Fruit fly (Drosophila melanogaster): Measurements from ENCODE around the gene CG10565.
A peak's percentile ranks its signal among the peaks of the same experiment; 100 is the strongest.

The CG10565 gene

DNA sequence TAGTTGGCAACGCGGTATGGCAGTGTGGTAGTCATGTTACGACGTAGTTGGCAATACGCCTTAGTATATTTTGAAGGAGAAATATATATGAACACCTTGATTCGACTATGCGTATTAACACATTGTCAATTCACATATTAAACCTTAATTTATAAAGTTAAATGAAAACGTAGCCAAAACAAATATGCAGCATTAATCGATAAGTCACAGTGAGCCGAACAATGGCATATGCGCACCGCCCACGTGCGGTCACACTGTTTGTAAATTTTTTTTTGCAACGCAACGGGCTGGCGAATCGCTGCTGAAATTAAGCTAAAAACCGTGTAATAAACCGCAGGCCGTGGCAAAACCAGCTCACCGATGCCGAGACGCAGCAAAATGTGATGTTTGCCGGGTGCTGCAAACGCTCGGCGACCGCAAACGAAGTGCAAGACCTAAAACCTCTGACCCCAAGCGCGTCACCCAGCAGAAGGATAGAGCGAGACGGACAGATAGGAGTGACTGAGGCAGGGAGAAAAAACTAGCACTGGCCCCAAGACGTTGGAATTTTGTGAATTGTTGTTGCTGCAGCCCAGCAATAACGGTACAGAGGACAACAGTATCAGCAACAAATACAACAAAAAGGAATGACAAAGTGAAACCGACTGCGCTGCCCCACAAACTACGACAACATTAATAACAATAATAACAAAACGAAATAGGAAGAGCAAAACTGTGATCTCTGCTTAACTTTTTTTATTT, 39.5 kb upstream of the CG10565 start (continued):
- TF ChIP-seq Pdp1 (GFP tag; optimal IDR thresholded peaks at IDR 0.05): peak in 1 of 2 experiments; percentile 42
- TF ChIP-seq CG4328 (GFP tag; optimal IDR thresholded peaks at IDR 0.05): no peak
- TF ChIP-seq row (GFP tag; IDR thresholded peaks at IDR 0.05): no peak; the same call in 2 of the 3 replicates
- TF ChIP-seq abd-A (tag; optimal IDR thresholded peaks at IDR 0.05): no peak
- no peak for TF ChIP-seq Poxn (GFP tag; IDR thresholded peaks at IDR 0.05)
- TF ChIP-seq shn (GFP tag; optimal IDR thresholded peaks at IDR 0.05): no peak
- TF ChIP-seq D19A (tag; optimal IDR thresholded peaks at IDR 0.05): no peak
- no peak for TF ChIP-seq kay (GFP tag; optimal IDR thresholded peaks at IDR 0.05)
- no peak for TF ChIP-seq CrebB (tag; optimal IDR thresholded peaks at IDR 0.05)
- TF ChIP-seq C15 (GFP tag; IDR thresholded peaks at IDR 0.05): no peak
- TF ChIP-seq Meics (GFP tag; optimal IDR thresholded peaks at IDR 0.05): no peak
- no peak for TF ChIP-seq Dip2 (GFP tag; IDR thresholded peaks at IDR 0.05)
- TF ChIP-seq CG4404 (GFP tag; IDR thresholded peaks at IDR 0.05): no peak
- no peak for TF ChIP-seq Gug (GFP tag; IDR thresholded peaks at IDR 0.05)
- TF ChIP-seq CG10267 (tag; optimal IDR thresholded peaks at IDR 0.05): peak; percentile 60
- TF ChIP-seq Six4 (GFP tag; optimal IDR thresholded peaks at IDR 0.05): no peak
- TF ChIP-seq lilli (GFP tag; optimal IDR thresholded peaks at IDR 0.05): no peak
- TF ChIP-seq ftz-f1 (GFP tag; optimal IDR thresholded peaks at IDR 0.05): no peak
- no peak for TF ChIP-seq CG6813 (GFP tag; optimal IDR thresholded peaks at IDR 0.05)
- TF ChIP-seq CG17361 (GFP tag; IDR thresholded peaks at IDR 0.05): no peak; the same call in 2 of the 3 replicates
- TF ChIP-seq Ssrp (tag; optimal IDR thresholded peaks at IDR 0.05): no peak
- TF ChIP-seq disco-r (GFP tag; optimal IDR thresholded peaks at IDR 0.05): no peak
- TF ChIP-seq sc (optimal IDR thresholded peaks at IDR 0.05): no peak
- TF ChIP-seq sc (GFP tag; optimal IDR thresholded peaks at IDR 0.05): no peak
- 0 out of 2 replicates have a peak, but pooled peaks have one; percentile 20 for TF ChIP-seq inv (GFP tag; IDR thresholded peaks at IDR 0.05; ENCODE audit: partially characterized antibody)
- no peak for TF ChIP-seq CG17385 (GFP tag; optimal IDR thresholded peaks at IDR 0.05)
- no peak for TF ChIP-seq lola (GFP tag; optimal IDR thresholded peaks at IDR 0.05)
- peak; percentile 83; the same call in 1 of the 3 replicates for TF ChIP-seq CG34422 (GFP tag; IDR thresholded peaks at IDR 0.05)
- TF ChIP-seq CG12769 (tag; optimal IDR thresholded peaks at IDR 0.05): peak; percentile 23
- TF ChIP-seq CG15696 (tag; optimal IDR thresholded peaks at IDR 0.05): no peak
- no peak for TF ChIP-seq Spps (tag; optimal IDR thresholded peaks at IDR 0.05)
- no peak for TF ChIP-seq pfk (GFP tag; optimal IDR thresholded peaks at IDR 0.05)
- TF ChIP-seq CG8359 (GFP tag; optimal IDR thresholded peaks at IDR 0.05; ENCODE audit: borderline replicate concordance): no peak
- peak; percentile 36 for TF ChIP-seq CG2120 (GFP tag; optimal IDR thresholded peaks at IDR 0.05)
- TF ChIP-seq so (GFP tag; IDR thresholded peaks at IDR 0.05): no peak
- TF ChIP-seq CG4424 (GFP tag; optimal IDR thresholded peaks at IDR 0.05): no peak
- no peak for TF ChIP-seq Hsf (GFP tag; optimal IDR thresholded peaks at IDR 0.05)
- TF ChIP-seq CG30403 (GFP tag; optimal IDR thresholded peaks at IDR 0.05): no peak
- no peak for TF ChIP-seq cas (GFP tag; IDR thresholded peaks at IDR 0.05)
- no peak for TF ChIP-seq dpn (GFP tag; optimal IDR thresholded peaks at IDR 0.05)
- TF ChIP-seq h (optimal IDR thresholded peaks at IDR 0.05): no peak
- TF ChIP-seq en (GFP tag; optimal IDR thresholded peaks at IDR 0.05): no peak
- peak; percentile 91 for TF ChIP-seq MESR4 (GFP tag; optimal IDR thresholded peaks at IDR 0.05)
- TF ChIP-seq kni (GFP tag; optimal IDR thresholded peaks at IDR 0.05): no peak
- TF ChIP-seq CG12219 (GFP tag; optimal IDR thresholded peaks at IDR 0.05): no peak
- TF ChIP-seq Ptx1 (GFP tag; IDR thresholded peaks at IDR 0.05): no peak
- no peak for TF ChIP-seq CG7357 (GFP tag; IDR thresholded peaks at IDR 0.05)
- TF ChIP-seq tin (GFP tag; optimal IDR thresholded peaks at IDR 0.05): no peak
- TF ChIP-seq br (optimal IDR thresholded peaks at IDR 0.05): no peak
- TF ChIP-seq CG7556 (GFP tag; optimal IDR thresholded peaks at IDR 0.05): no peak
- TF ChIP-seq CG8388 (GFP tag; optimal IDR thresholded peaks at IDR 0.05): no peak

Measured in whole organism, embryonic.